Fruit fly (Drosophila melanogaster): ENCODE measurements around the gene CG31436.

Gene CG31436

DNA sequence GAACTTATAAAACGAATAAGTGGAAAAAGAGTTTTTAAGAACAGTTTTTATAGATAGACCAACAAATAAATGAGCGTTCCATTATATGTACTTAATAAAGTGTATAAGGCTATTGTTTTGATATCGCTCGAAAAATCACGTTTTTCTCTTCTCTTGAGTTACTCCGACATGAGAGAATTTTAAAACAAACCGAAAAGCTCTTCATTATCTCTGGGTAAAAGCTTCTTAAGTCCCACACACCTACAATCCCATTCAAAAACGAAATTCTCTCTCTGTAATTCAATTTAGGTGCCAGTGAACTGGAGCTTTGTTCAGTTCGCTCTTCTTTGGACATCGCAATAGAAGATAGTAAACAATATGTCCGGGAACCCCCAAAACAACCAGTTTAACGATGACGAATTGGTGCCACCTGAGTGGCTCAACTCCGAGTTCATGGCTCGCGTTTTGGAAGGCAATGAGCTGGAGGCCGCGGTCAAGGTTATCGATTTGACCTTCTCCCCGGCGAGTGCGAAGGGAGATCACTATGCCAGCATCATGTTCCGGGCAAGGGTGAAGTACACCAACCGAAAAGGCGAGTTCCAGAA is at the start of gene CG31436:
CG31436 (plus strand) TSS at position 281 of the 584 bp plus-strand sequence.
- TF ChIP-seq Rel (GFP tag; optimal IDR thresholded peaks at IDR 0.05) (no peak), Rel (tag; optimal IDR thresholded peaks at IDR 0.05) (peak; percentile 99), sage (GFP tag; optimal IDR thresholded peaks at IDR 0.05) (peak; percentile 26), Vsx2 (GFP tag; optimal IDR thresholded peaks at IDR 0.05; ENCODE audit: partially characterized antibody) (no peak), Dfd (GFP tag; optimal IDR thresholded peaks at IDR 0.05) (no peak), CrebA (GFP tag; optimal IDR thresholded peaks at IDR 0.05; ENCODE audit: borderline replicate concordance) (peak; percentile 17), brk (GFP tag; optimal IDR thresholded peaks at IDR 0.05) (peak; percentile 17), dsf (GFP tag; optimal IDR thresholded peaks at IDR 0.05; ENCODE audit: borderline replicate concordance) (no peak), Hr78 (GFP tag; optimal IDR thresholded peaks at IDR 0.05) (no peak), dl (GFP tag; optimal IDR thresholded peaks at IDR 0.05; ENCODE audit: insufficient read depth in 1 of 2, partially characterized antibody in 2 of 2) (no peak), Myc (optimal IDR thresholded peaks at IDR 0.05) (no peak)

DNA sequence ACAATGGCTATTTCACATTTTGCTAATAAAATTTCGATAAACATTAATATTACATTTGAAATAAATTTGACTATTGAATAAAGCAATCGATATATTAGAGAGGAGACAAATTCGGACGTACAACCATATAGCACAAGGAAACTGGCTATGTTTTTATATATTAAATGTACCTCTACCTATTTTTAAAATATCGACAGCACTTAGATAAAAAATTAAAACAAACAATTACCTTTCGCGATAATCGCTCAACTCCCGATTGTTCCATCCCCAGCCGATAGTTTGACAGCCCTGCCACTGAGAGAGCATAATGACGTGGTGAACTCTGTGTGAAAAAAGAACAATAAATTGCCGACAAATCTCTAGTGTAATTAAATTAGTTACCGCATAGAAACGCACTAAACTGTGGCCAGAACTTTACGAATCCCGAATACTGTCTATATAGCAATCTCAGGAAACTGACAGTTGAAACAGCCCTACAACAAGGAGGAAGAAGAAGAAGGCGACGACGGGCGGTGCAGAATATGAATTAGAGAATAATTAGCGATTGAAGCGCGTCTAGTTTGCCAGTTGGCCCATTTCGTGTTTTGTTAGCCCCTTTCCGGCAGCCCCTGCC is 45.2 kb upstream of the CG31436 start, which contains the start of gene CG11857:
CG11857 (plus strand) TSS at position 271 of the 613 bp plus-strand sequence.
- TF ChIP-seq Mio (GFP tag; optimal IDR thresholded peaks at IDR 0.05) (peak; percentile 79), Vsx2 (GFP tag; optimal IDR thresholded peaks at IDR 0.05; ENCODE audit: partially characterized antibody) (no peak), tai (GFP tag; optimal IDR thresholded peaks at IDR 0.05) (no peak), dl (GFP tag; optimal IDR thresholded peaks at IDR 0.05; ENCODE audit: insufficient read depth in 1 of 2, partially characterized antibody in 2 of 2) (no peak), fru (GFP tag; optimal IDR thresholded peaks at IDR 0.05) (peak; percentile 97), CG9705 (GFP tag; optimal IDR thresholded peaks at IDR 0.05) (peak; percentile 95), Jra (GFP tag; optimal IDR thresholded peaks at IDR 0.05) (peak; percentile 98), OdsH (GFP tag; optimal IDR thresholded peaks at IDR 0.05) (peak; percentile 96), pan (optimal IDR thresholded peaks at IDR 0.05) (no peak), sv (GFP tag; optimal IDR thresholded peaks at IDR 0.05) (peak; percentile 98), dsf (GFP tag; optimal IDR thresholded peaks at IDR 0.05; ENCODE audit: borderline replicate concordance) (peak; percentile 94), brk (GFP tag; optimal IDR thresholded peaks at IDR 0.05) (no peak), woc (GFP tag; optimal IDR thresholded peaks at IDR 0.05) (peak; percentile 97), Hnf4 (GFP tag; optimal IDR thresholded peaks at IDR 0.05) (peak; percentile 99), CrebA (GFP tag; optimal IDR thresholded peaks at IDR 0.05; ENCODE audit: borderline replicate concordance) (no peak), rgr (GFP tag; optimal IDR thresholded peaks at IDR 0.05) (peak; percentile 98), usp (GFP tag; optimal IDR thresholded peaks at IDR 0.05) (no peak), GATAd (GFP tag; optimal IDR thresholded peaks at IDR 0.05) (peak; percentile 94), HLH106 (tag; optimal IDR thresholded peaks at IDR 0.05) (peak; percentile 98), CG32264 (GFP tag; optimal IDR thresholded peaks at IDR 0.05) (peak; percentile 93), Sp1 (GFP tag; optimal IDR thresholded peaks at IDR 0.05) (peak; percentile 96), Dif (GFP tag; optimal IDR thresholded peaks at IDR 0.05; ENCODE audit: partially characterized antibody) (no peak), psq (GFP tag; optimal IDR thresholded peaks at IDR 0.05) (peak; percentile 94), Dfd (GFP tag; optimal IDR thresholded peaks at IDR 0.05) (no peak), Hr83 (GFP tag; optimal IDR thresholded peaks at IDR 0.05; ENCODE audit: poor library complexity, severe bottlenecking) (peak; percentile 96), Myc (optimal IDR thresholded peaks at IDR 0.05) (peak; percentile 25), lola (GFP tag; optimal IDR thresholded peaks at IDR 0.05) (no peak), foxo (GFP tag; optimal IDR thresholded peaks at IDR 0.05) (peak; percentile 89 to 98), ey (GFP tag; optimal IDR thresholded peaks at IDR 0.05) (peak; percentile 97), sage (GFP tag; optimal IDR thresholded peaks at IDR 0.05) (no peak), h (GFP tag; optimal IDR thresholded peaks at IDR 0.05) (peak; percentile 99), Hr78 (GFP tag; optimal IDR thresholded peaks at IDR 0.05) (no peak), Abd-B (GFP tag; optimal IDR thresholded peaks at IDR 0.05) (no peak), br (GFP tag; optimal IDR thresholded peaks at IDR 0.05) (peak; percentile 96), Rel (GFP tag; optimal IDR thresholded peaks at IDR 0.05) (peak; percentile 40), Rel (tag; optimal IDR thresholded peaks at IDR 0.05) (peak; percentile 82), dmrt93B (GFP tag; optimal IDR thresholded peaks at IDR 0.05) (peak; percentile 96), N (GFP tag; optimal IDR thresholded peaks at IDR 0.05) (no peak), jim (GFP tag; optimal IDR thresholded peaks at IDR 0.05) (peak; percentile 43)
